Fruit fly (Drosophila melanogaster): ENCODE data around the gene sens-2.

Gene sens-2

dm6 chr2L:6794418-6794793, 27.3 kb upstream of the sens-2 start:
- no peak for TF ChIP-seq CG13204 (GFP tag; optimal IDR thresholded peaks at IDR 0.05)
- TF ChIP-seq fd96Ca (GFP tag; IDR thresholded peaks at IDR 0.05): no peak
- no peak for TF ChIP-seq CG34367 (tag; optimal IDR thresholded peaks at IDR 0.05)
- no peak for TF ChIP-seq Pif1A (GFP tag; optimal IDR thresholded peaks at IDR 0.05)

- TF ChIP-seq Pif1A (GFP tag; optimal IDR thresholded peaks at IDR 0.05): no peak
- peak; percentile 33; the same call in 1 of the 2 replicates for TF ChIP-seq CG32121 (GFP tag; IDR thresholded peaks at IDR 0.05)
These were observed 26.7 kb upstream of the sens-2 start for dm6 chr2L:6794956-6795522.

dm6 chr2L:6797408-6797807, 24.3 kb upstream of the sens-2 start:
- TF ChIP-seq CG17806 (tag; optimal IDR thresholded peaks at IDR 0.05) (no peak), D1 (tag; optimal IDR thresholded peaks at IDR 0.05) (peak; percentile 27), CG15710 (tag; optimal IDR thresholded peaks at IDR 0.05) (no peak)

DNA sequence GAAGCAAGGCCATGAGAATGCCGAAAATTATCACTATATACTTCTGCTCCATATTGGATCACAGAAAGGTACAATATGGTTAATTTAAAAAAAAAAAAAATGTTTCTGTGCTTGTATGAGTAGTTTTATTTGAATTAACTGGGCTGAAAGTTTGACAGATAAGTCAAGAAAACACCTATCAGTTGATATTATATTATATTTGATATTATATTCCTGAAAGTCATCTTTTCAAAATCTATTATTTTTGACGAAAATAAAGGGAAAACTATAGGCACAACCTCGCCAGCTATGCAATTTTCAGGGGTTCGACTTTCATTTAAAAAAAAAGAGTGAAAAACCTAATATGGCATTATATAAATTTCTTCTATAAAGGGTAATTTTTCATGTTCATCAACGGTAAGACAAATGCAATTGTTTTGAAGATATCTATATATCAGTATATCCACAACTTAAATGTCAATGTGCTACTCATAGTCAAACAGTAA, 22.9 kb upstream of the sens-2 start, which contains the start of the genes nrv2 and CG43610:
Gene nrv2 (minus strand): TSS at position 101 of the 485 bp plus-strand sequence.
Gene CG43610 (plus strand): TSS at position 435 of the 485 bp plus-strand sequence.
- no peak for TF ChIP-seq CG17806 (tag; optimal IDR thresholded peaks at IDR 0.05)
- TF ChIP-seq CG12605 (GFP tag; IDR thresholded peaks at IDR 0.05): no peak
- TF ChIP-seq CG8301 (tag; optimal IDR thresholded peaks at IDR 0.05): no peak
- TF ChIP-seq CG9948 (tag; optimal IDR thresholded peaks at IDR 0.05): no peak
- TF ChIP-seq gl (tag; optimal IDR thresholded peaks at IDR 0.05): no peak
- TF ChIP-seq CG34367 (tag; optimal IDR thresholded peaks at IDR 0.05): no peak
- no peak for TF ChIP-seq CG8159 (tag; optimal IDR thresholded peaks at IDR 0.05)
- TF ChIP-seq CG10348 (GFP tag; IDR thresholded peaks at IDR 0.05): no peak
- no peak for TF ChIP-seq Pif1B (GFP tag; optimal IDR thresholded peaks at IDR 0.05)
- no peak for TF ChIP-seq Pif1A (GFP tag; optimal IDR thresholded peaks at IDR 0.05)
- TF ChIP-seq CG14655 (GFP tag; optimal IDR thresholded peaks at IDR 0.05): no peak
- no peak for TF ChIP-seq CG13204 (GFP tag; optimal IDR thresholded peaks at IDR 0.05)
- TF ChIP-seq D1 (tag; optimal IDR thresholded peaks at IDR 0.05): no peak
- no peak for TF ChIP-seq fd96Ca (GFP tag; IDR thresholded peaks at IDR 0.05)
- TF ChIP-seq CG4496 (GFP tag; IDR thresholded peaks at IDR 0.05): no peak

dm6 chr2L:6799551-6799950, 22.2 kb upstream of the sens-2 start:
- TF ChIP-seq CG13204 (GFP tag; optimal IDR thresholded peaks at IDR 0.05) (no peak), CG9948 (tag; optimal IDR thresholded peaks at IDR 0.05) (no peak), CG10348 (GFP tag; IDR thresholded peaks at IDR 0.05) (no peak), CG4496 (GFP tag; IDR thresholded peaks at IDR 0.05) (no peak), CG32121 (GFP tag; IDR thresholded peaks at IDR 0.05) (no peak), Pif1A (GFP tag; optimal IDR thresholded peaks at IDR 0.05) (no peak), CG15710 (tag; optimal IDR thresholded peaks at IDR 0.05) (no peak), rn (GFP tag; IDR thresholded peaks at IDR 0.05) (no peak), CG34367 (tag; optimal IDR thresholded peaks at IDR 0.05) (no peak), CG8301 (tag; optimal IDR thresholded peaks at IDR 0.05) (no peak), Pif1B (GFP tag; optimal IDR thresholded peaks at IDR 0.05) (no peak), CG12605 (GFP tag; IDR thresholded peaks at IDR 0.05) (no peak), CG17806 (tag; optimal IDR thresholded peaks at IDR 0.05) (no peak), CG14655 (GFP tag; optimal IDR thresholded peaks at IDR 0.05) (no peak), gl (tag; optimal IDR thresholded peaks at IDR 0.05) (no peak), fd96Ca (GFP tag; IDR thresholded peaks at IDR 0.05) (no peak), Snoo (tag; optimal IDR thresholded peaks at IDR 0.05) (no peak)

dm6 chr2L:6800794-6801193, 20.9 kb upstream of the sens-2 start, which contains the start of gene CG17376:
Gene CG17376, minus strand, starts transcription at chr2L:6800894.
- TF ChIP-seq CG34367 (tag; optimal IDR thresholded peaks at IDR 0.05): no peak
- no peak for TF ChIP-seq CG32121 (GFP tag; IDR thresholded peaks at IDR 0.05)
- no peak for TF ChIP-seq fd96Ca (GFP tag; IDR thresholded peaks at IDR 0.05)
- no peak for TF ChIP-seq CG8301 (tag; optimal IDR thresholded peaks at IDR 0.05)
- TF ChIP-seq CG15710 (tag; optimal IDR thresholded peaks at IDR 0.05): no peak
- TF ChIP-seq CG8159 (tag; optimal IDR thresholded peaks at IDR 0.05): no peak
- TF ChIP-seq D1 (tag; optimal IDR thresholded peaks at IDR 0.05): no peak
- TF ChIP-seq CG17806 (tag; optimal IDR thresholded peaks at IDR 0.05): no peak
- no peak for TF ChIP-seq EcR (GFP tag; optimal IDR thresholded peaks at IDR 0.05)
- no peak for TF ChIP-seq CG13204 (GFP tag; optimal IDR thresholded peaks at IDR 0.05)
- TF ChIP-seq Pif1A (GFP tag; optimal IDR thresholded peaks at IDR 0.05): no peak
- TF ChIP-seq Pif1B (GFP tag; optimal IDR thresholded peaks at IDR 0.05): no peak
- TF ChIP-seq CG12605 (GFP tag; IDR thresholded peaks at IDR 0.05): no peak
- no peak for TF ChIP-seq CG9948 (tag; optimal IDR thresholded peaks at IDR 0.05)
- TF ChIP-seq gl (tag; optimal IDR thresholded peaks at IDR 0.05): no peak
- no peak for TF ChIP-seq Ets98B (GFP tag; IDR thresholded peaks at IDR 0.05)
- no peak for TF ChIP-seq CG14655 (GFP tag; optimal IDR thresholded peaks at IDR 0.05)

DNA sequence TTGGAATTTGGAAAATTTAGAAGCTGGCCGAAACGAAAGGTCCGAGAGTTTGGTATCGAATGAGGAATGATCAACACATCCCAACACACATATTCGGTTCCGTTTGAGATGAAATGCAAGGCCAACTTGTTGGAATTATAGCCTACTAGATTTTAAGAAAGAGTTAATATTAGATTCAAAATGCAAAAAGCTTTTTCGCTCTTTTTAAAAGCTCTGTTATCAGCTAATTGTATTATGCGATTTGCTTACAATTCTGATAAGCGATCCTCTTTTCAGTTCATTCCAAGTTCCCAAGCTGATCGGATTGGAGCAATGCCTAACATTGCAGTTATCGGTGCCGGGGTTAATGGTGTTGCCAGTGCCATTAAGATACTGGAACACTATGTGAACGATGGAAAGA, 19.0 kb upstream of the sens-2 start, which contains the start of the genes CG17377 and Daao2:
Gene CG17377 (minus strand): TSS at position 101 of the 400 bp plus-strand sequence.
Gene Daao2 (plus strand): TSS at position 272 of the 400 bp plus-strand sequence.
- TF ChIP-seq CG14655 (GFP tag; optimal IDR thresholded peaks at IDR 0.05) (no peak), CG15710 (tag; optimal IDR thresholded peaks at IDR 0.05) (no peak), CG9948 (tag; optimal IDR thresholded peaks at IDR 0.05) (no peak), CG32121 (GFP tag; IDR thresholded peaks at IDR 0.05) (no peak), Pif1B (GFP tag; optimal IDR thresholded peaks at IDR 0.05) (no peak), D1 (tag; optimal IDR thresholded peaks at IDR 0.05) (no peak), CG13204 (GFP tag; optimal IDR thresholded peaks at IDR 0.05) (no peak), Snoo (tag; optimal IDR thresholded peaks at IDR 0.05) (no peak), EcR (GFP tag; optimal IDR thresholded peaks at IDR 0.05) (no peak), CG12605 (GFP tag; IDR thresholded peaks at IDR 0.05) (no peak), CG17806 (tag; optimal IDR thresholded peaks at IDR 0.05) (no peak), Ets98B (GFP tag; IDR thresholded peaks at IDR 0.05) (no peak), fd96Ca (GFP tag; IDR thresholded peaks at IDR 0.05) (no peak), gl (tag; optimal IDR thresholded peaks at IDR 0.05) (no peak), Pif1A (GFP tag; optimal IDR thresholded peaks at IDR 0.05) (no peak), CG10348 (GFP tag; IDR thresholded peaks at IDR 0.05) (no peak), CG34367 (tag; optimal IDR thresholded peaks at IDR 0.05) (no peak), CG8301 (tag; optimal IDR thresholded peaks at IDR 0.05) (no peak), rn (GFP tag; IDR thresholded peaks at IDR 0.05) (no peak)
